Fruit fly (Drosophila melanogaster): Measurements from ENCODE around the gene CG5199.
A peak's percentile ranks its signal among the peaks of the same experiment; 100 is the strongest.

Gene CG5199

DNA sequence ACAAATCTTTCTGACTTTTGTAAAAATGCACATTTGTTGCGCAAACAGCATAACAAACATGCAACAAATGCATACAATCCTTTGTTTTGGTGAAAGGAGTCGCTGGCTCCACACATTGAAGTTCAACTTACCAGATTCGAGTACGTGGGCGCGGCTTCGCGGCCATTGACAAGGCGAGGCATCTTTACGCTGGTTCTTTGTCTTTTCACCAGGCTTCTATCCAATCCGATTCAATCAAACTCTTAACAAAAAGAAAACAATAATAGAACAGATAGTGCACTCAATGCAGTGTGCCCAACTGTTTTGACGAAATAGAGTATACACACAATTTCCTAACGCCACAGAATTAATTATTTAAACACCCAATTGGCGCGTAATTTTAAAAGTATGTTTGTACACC is 22.5 kb downstream of the CG5199 start, which contains the start of gene CG5262 (continued):
- TF ChIP-seq pan (optimal IDR thresholded peaks at IDR 0.05) (no peak), pan (GFP tag; optimal IDR thresholded peaks at IDR 0.05 in 1 of 2, IDR thresholded peaks at IDR 0.05 in 1 of 2) (no peak), CG10565 (GFP tag; optimal IDR thresholded peaks at IDR 0.05) (no peak), CG4707 (GFP tag; optimal IDR thresholded peaks at IDR 0.05) (no peak), stwl (tag; optimal IDR thresholded peaks at IDR 0.05) (peak; percentile 79), trem (tag; optimal IDR thresholded peaks at IDR 0.05) (peak; percentile 66), so (GFP tag; IDR thresholded peaks at IDR 0.05) (no peak), CG7556 (GFP tag; optimal IDR thresholded peaks at IDR 0.05) (no peak), CG2712 (tag; optimal IDR thresholded peaks at IDR 0.05) (peak; percentile 30), crc (GFP tag; optimal IDR thresholded peaks at IDR 0.05) (no peak), Dbx (GFP tag; IDR thresholded peaks at IDR 0.05) (no peak), chif (GFP tag; optimal IDR thresholded peaks at IDR 0.05) (no peak), HmgZ (tag; optimal IDR thresholded peaks at IDR 0.05) (peak; percentile 47), Tbp (GFP tag; optimal IDR thresholded peaks at IDR 0.05) (no peak), Hmr (GFP tag; optimal IDR thresholded peaks at IDR 0.05) (no peak), oc (tag; optimal IDR thresholded peaks at IDR 0.05) (no peak), psq (GFP tag; optimal IDR thresholded peaks at IDR 0.05) (no peak), hth (optimal IDR thresholded peaks at IDR 0.05) (no peak), crol (GFP tag; IDR thresholded peaks at IDR 0.05) (no peak), Xrp1 (GFP tag; IDR thresholded peaks at IDR 0.05) (no peak), CG18764 (GFP tag; optimal IDR thresholded peaks at IDR 0.05) (no peak), CG9609 (GFP tag; optimal IDR thresholded peaks at IDR 0.05) (no peak), mld (GFP tag; IDR thresholded peaks at IDR 0.05; ENCODE audit: partially characterized antibody) (no peak), en (GFP tag; optimal IDR thresholded peaks at IDR 0.05) (no peak), CG12071 (GFP tag; optimal IDR thresholded peaks at IDR 0.05) (no peak), pros (GFP tag; optimal IDR thresholded peaks at IDR 0.05) (no peak), cg (GFP tag; optimal IDR thresholded peaks at IDR 0.05) (no peak), CG9876 (GFP tag; optimal IDR thresholded peaks at IDR 0.05) (no peak), Drgx (GFP tag; IDR thresholded peaks at IDR 0.05) (no peak), CG7839 (tag; optimal IDR thresholded peaks at IDR 0.05) (no peak), Sry-δ (GFP tag; optimal IDR thresholded peaks at IDR 0.05) (peak; percentile 57), MBD-R2 (GFP tag; IDR thresholded peaks at IDR 0.05) (peak; percentile 64), zen (tag; optimal IDR thresholded peaks at IDR 0.05) (peak; percentile 19), CG11085 (GFP tag; IDR thresholded peaks at IDR 0.05) (no peak), ato (GFP tag; IDR thresholded peaks at IDR 0.05; ENCODE audit: partially characterized antibody) (no peak), dmrt99B (tag; optimal IDR thresholded peaks at IDR 0.05) (no peak), Myb (GFP tag; optimal IDR thresholded peaks at IDR 0.05) (no peak), CG15696 (tag; optimal IDR thresholded peaks at IDR 0.05) (no peak), tx (GFP tag; optimal IDR thresholded peaks at IDR 0.05) (no peak), shn (GFP tag; optimal IDR thresholded peaks at IDR 0.05) (no peak), CG14710 (tag; optimal IDR thresholded peaks at IDR 0.05) (peak; percentile 31), Elba2 (GFP tag; optimal IDR thresholded peaks at IDR 0.05) (peak; percentile 82), CG9932 (GFP tag; IDR thresholded peaks at IDR 0.05) (no peak), CG17385 (GFP tag; optimal IDR thresholded peaks at IDR 0.05) (no peak), Dip3 (GFP tag; optimal IDR thresholded peaks at IDR 0.05) (no peak), gcm2 (GFP tag; optimal IDR thresholded peaks at IDR 0.05) (no peak), Hmx (GFP tag; optimal IDR thresholded peaks at IDR 0.05) (no peak), hbn (GFP tag; IDR thresholded peaks at IDR 0.05; ENCODE audit: partially characterized antibody) (peak; percentile 15; the same call in 1 of the 2 replicates), eyg (GFP tag; optimal IDR thresholded peaks at IDR 0.05) (no peak), dm (GFP tag; optimal IDR thresholded peaks at IDR 0.05) (no peak), tna (GFP tag; IDR thresholded peaks at IDR 0.05; ENCODE audit: partially characterized antibody) (no peak), ATbp (GFP tag; optimal IDR thresholded peaks at IDR 0.05) (no peak), CG6254 (GFP tag; optimal IDR thresholded peaks at IDR 0.05) (no peak)
